Fruit fly (Drosophila melanogaster): ENCODE measurements around the gene PNKP.
A peak's percentile ranks its signal among the peaks of the same experiment; 100 is the strongest.

Gene PNKP

DNA sequence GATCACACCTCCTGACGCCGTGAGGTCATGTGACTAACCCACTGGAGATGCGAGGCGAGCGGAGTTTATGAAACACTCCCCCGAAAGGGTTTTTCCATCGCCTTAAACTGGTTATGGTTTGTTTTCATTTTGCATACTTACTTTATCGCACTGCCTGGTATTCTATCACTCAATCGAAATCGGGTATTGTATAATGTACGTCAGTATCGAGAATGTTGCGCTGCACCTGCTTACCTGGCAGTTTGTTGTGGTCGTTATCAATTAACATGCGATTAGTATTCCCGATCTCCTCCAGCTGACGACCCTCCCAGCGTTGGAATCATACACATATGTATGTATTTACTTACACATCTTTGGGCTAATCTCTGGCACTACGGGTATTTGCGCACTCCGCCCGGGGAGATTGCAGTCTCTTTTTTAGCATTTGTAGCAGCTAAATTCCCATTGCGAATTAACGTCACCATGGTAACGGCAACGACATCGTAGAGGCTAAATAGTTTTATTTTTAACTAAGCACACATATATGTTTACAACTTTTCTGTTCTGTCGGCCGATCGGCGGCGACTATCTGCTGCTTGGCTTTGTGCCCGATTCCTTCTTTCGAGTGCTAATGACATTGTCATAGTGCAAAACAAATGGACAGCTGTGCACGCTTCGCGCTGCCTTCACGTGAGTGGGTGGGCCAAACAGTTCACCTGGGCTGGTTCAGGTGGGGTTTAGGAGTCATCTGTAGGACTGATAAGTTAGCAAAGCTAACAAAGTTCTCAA lies 9.8 kb upstream of the PNKP start:
- TF ChIP-seq D1 (tag; optimal IDR thresholded peaks at IDR 0.05) (no peak), CG4496 (GFP tag; IDR thresholded peaks at IDR 0.05) (no peak), CG34367 (tag; optimal IDR thresholded peaks at IDR 0.05) (no peak), EcR (GFP tag; optimal IDR thresholded peaks at IDR 0.05) (no peak), Pif1A (GFP tag; optimal IDR thresholded peaks at IDR 0.05) (no peak), CG12605 (GFP tag; IDR thresholded peaks at IDR 0.05) (no peak; the same call in 1 of the 2 replicates), gl (tag; optimal IDR thresholded peaks at IDR 0.05) (no peak), CG8301 (tag; optimal IDR thresholded peaks at IDR 0.05) (no peak), CG15710 (tag; optimal IDR thresholded peaks at IDR 0.05) (no peak), Ets98B (GFP tag; IDR thresholded peaks at IDR 0.05) (no peak), CG9948 (tag; optimal IDR thresholded peaks at IDR 0.05) (no peak), Pif1B (GFP tag; optimal IDR thresholded peaks at IDR 0.05) (no peak), CG14655 (GFP tag; optimal IDR thresholded peaks at IDR 0.05) (no peak), CG8159 (tag; optimal IDR thresholded peaks at IDR 0.05) (no peak), Snoo (tag; optimal IDR thresholded peaks at IDR 0.05) (no peak), CG32121 (GFP tag; IDR thresholded peaks at IDR 0.05) (no peak; the same call in 1 of the 2 replicates), CG13204 (GFP tag; optimal IDR thresholded peaks at IDR 0.05) (no peak), fd96Ca (GFP tag; IDR thresholded peaks at IDR 0.05) (no peak)

DNA sequence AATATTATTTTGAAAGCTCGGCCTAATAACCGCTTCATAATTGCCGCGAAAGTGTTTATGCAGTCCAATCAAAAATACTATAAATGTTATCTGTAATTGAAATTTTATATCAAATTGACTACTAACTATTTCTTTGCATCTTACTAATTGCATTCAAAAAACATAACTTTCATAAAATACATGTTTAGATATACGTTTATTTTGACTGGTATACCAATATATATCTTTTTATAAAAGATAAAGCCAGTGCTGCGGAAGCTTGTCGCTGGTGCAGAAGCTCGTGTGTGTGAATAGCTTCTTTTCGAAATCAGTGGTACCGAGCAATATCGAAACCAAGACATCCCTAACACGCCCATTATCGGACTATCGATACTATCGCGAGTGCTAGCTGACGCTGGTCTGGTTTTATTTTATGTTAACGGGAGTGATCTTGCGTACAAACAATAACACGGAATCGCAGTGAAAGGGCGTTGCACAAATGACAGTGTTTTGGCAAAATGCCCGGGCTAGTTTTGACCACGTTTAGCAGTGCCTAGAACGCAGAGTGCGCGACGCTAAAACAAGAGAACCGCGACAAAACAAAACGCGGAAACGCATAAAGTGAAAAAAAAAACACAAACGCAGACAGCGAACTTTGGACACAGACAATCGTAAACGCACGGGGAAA lies 6.3 kb upstream of the PNKP start, which contains the start of gene Atg13:
TSS of gene Atg13 (plus strand) at position 367 of the 667 bp plus-strand sequence.
- TF ChIP-seq Snoo (tag; optimal IDR thresholded peaks at IDR 0.05) = peak; percentile 50
- no peak for TF ChIP-seq CG10348 (GFP tag; IDR thresholded peaks at IDR 0.05)
- peak; percentile 2 for TF ChIP-seq CG9948 (tag; optimal IDR thresholded peaks at IDR 0.05)
- TF ChIP-seq CG12605 (GFP tag; IDR thresholded peaks at IDR 0.05) = peak; percentile 87
- peak; percentile 79 for TF ChIP-seq CG32121 (GFP tag; IDR thresholded peaks at IDR 0.05)
- no peak for TF ChIP-seq CG14655 (GFP tag; optimal IDR thresholded peaks at IDR 0.05)
- peak; percentile 94 for TF ChIP-seq gl (tag; optimal IDR thresholded peaks at IDR 0.05)
- no peak for TF ChIP-seq rn (GFP tag; IDR thresholded peaks at IDR 0.05)
- TF ChIP-seq CG8159 (tag; optimal IDR thresholded peaks at IDR 0.05) = peak; percentile 63
- peak; percentile 66; the same call in 2 of the 3 replicates for TF ChIP-seq fd96Ca (GFP tag; IDR thresholded peaks at IDR 0.05)
- TF ChIP-seq Pif1A (GFP tag; optimal IDR thresholded peaks at IDR 0.05) = no peak
- peak; percentile 84 for TF ChIP-seq CG4496 (GFP tag; IDR thresholded peaks at IDR 0.05)
- peak; percentile 45 for TF ChIP-seq CG17806 (tag; optimal IDR thresholded peaks at IDR 0.05)
- TF ChIP-seq D1 (tag; optimal IDR thresholded peaks at IDR 0.05) = no peak
- TF ChIP-seq CG15710 (tag; optimal IDR thresholded peaks at IDR 0.05) = peak; percentile 42
- peak; percentile 71 for TF ChIP-seq CG34367 (tag; optimal IDR thresholded peaks at IDR 0.05)
- peak; percentile 83 for TF ChIP-seq CG8301 (tag; optimal IDR thresholded peaks at IDR 0.05)
- TF ChIP-seq EcR (GFP tag; optimal IDR thresholded peaks at IDR 0.05) = peak; percentile 30
- TF ChIP-seq Pif1B (GFP tag; optimal IDR thresholded peaks at IDR 0.05) = no peak
- peak; percentile 71 for TF ChIP-seq Ets98B (GFP tag; IDR thresholded peaks at IDR 0.05)
- no peak for TF ChIP-seq CG13204 (GFP tag; optimal IDR thresholded peaks at IDR 0.05)

DNA sequence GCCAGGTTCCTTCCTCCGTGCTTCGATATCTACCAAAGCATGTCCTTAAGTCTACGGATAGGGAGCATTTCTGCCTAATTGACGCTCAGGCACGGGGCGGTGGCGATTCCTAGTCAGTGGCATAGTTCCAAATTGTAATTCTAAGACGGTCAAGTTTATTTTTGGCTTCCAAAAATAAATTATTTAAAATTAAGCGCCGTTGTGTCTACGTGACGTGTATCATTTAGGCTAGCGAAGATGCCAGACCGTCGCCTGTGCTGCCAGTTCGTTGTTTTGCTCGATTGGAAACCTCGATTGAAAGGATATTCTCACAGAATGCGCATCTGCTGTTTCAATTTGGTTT lies 5.8 kb upstream of the PNKP start:
- no peak for TF ChIP-seq CG32121 (GFP tag; IDR thresholded peaks at IDR 0.05)
- no peak for TF ChIP-seq Ets98B (GFP tag; IDR thresholded peaks at IDR 0.05)
- no peak for TF ChIP-seq CG15710 (tag; optimal IDR thresholded peaks at IDR 0.05)
- no peak for TF ChIP-seq CG8301 (tag; optimal IDR thresholded peaks at IDR 0.05)
- no peak for TF ChIP-seq Pif1B (GFP tag; optimal IDR thresholded peaks at IDR 0.05)
- no peak for TF ChIP-seq Pif1A (GFP tag; optimal IDR thresholded peaks at IDR 0.05)
- TF ChIP-seq CG14655 (GFP tag; optimal IDR thresholded peaks at IDR 0.05) = no peak
- no peak for TF ChIP-seq rn (GFP tag; IDR thresholded peaks at IDR 0.05)
- TF ChIP-seq Snoo (tag; optimal IDR thresholded peaks at IDR 0.05) = no peak
- no peak for TF ChIP-seq CG9948 (tag; optimal IDR thresholded peaks at IDR 0.05)

DNA sequence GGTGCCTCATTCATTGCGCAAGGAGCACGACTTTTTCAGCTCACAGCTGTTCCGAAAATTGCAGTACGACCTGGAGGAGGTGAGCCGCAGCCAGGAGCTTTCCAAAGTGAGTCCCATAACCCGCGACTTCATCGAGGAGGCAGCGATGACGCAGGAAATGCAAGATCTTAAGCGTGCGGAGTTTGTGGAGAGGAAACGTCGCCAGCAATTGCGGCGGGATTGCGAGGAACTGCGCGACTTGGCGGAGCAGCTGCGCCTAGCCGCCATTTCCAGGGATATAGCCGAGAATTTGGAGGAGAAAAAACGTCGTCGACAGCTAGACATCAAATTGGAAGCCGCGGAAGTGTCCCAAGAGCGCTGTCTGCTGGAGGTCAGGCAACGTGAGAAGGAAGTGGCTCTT lies 4.5 kb upstream of the PNKP start:
- TF ChIP-seq CG12605 (GFP tag; IDR thresholded peaks at IDR 0.05) (no peak), Pif1B (GFP tag; optimal IDR thresholded peaks at IDR 0.05) (no peak), CG32121 (GFP tag; IDR thresholded peaks at IDR 0.05) (no peak), CG34367 (tag; optimal IDR thresholded peaks at IDR 0.05) (no peak), rn (GFP tag; IDR thresholded peaks at IDR 0.05) (no peak), CG8159 (tag; optimal IDR thresholded peaks at IDR 0.05) (no peak), CG17806 (tag; optimal IDR thresholded peaks at IDR 0.05) (no peak), Snoo (tag; optimal IDR thresholded peaks at IDR 0.05) (no peak), CG4496 (GFP tag; IDR thresholded peaks at IDR 0.05) (no peak), CG10348 (GFP tag; IDR thresholded peaks at IDR 0.05) (no peak), fd96Ca (GFP tag; IDR thresholded peaks at IDR 0.05) (no peak), CG14655 (GFP tag; optimal IDR thresholded peaks at IDR 0.05) (no peak)

DNA sequence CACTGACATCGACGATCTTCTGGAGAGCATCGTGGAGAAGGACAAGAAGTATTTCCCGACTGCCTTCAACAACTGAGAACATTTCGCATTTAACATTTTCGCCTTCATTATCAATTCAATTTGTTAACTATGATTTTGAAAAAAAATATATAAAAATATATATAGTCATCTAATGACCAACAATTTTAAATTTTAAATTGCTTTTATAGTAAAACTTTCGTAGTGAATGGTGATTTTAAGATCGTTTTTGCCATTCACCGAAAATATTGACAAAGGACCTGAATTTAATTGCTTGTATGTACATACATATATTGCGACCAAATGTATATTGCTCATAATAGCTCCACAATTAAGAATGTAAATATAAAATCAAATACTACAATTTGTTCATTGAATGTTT lies 4.0 kb upstream of the PNKP start, which contains the start of gene CG7352:
TSS of gene CG7352 (plus strand) at position 301 of the 400 bp plus-strand sequence.
- TF ChIP-seq CG4496 (GFP tag; IDR thresholded peaks at IDR 0.05) (no peak), gl (tag; optimal IDR thresholded peaks at IDR 0.05) (no peak), CG12605 (GFP tag; IDR thresholded peaks at IDR 0.05) (no peak), CG17806 (tag; optimal IDR thresholded peaks at IDR 0.05) (no peak), Snoo (tag; optimal IDR thresholded peaks at IDR 0.05) (no peak), CG10348 (GFP tag; IDR thresholded peaks at IDR 0.05) (no peak)

Data from whole organism, pupa.